Fruit fly (Drosophila melanogaster): ENCODE results near the gene deltaCOP.

Gene deltaCOP

dm6 chrX:1823883-1824609 is 37.5 kb downstream of the deltaCOP start:
- TF ChIP-seq Jra (GFP tag; optimal IDR thresholded peaks at IDR 0.05) (peak; percentile 34), N (GFP tag; optimal IDR thresholded peaks at IDR 0.05) (no peak)

dm6 chrX:1822281-1822680 is 39.3 kb downstream of the deltaCOP start, which contains the start of gene CG14811:
CG14811 (minus strand) TSS chrX:1822381.
- no peak for TF ChIP-seq CG32264 (GFP tag; optimal IDR thresholded peaks at IDR 0.05)
- no peak for TF ChIP-seq dsf (GFP tag; optimal IDR thresholded peaks at IDR 0.05; ENCODE audit: borderline replicate concordance)
- TF ChIP-seq psq (GFP tag; optimal IDR thresholded peaks at IDR 0.05): no peak
- no peak for TF ChIP-seq dmrt93B (GFP tag; optimal IDR thresholded peaks at IDR 0.05)
- no peak for TF ChIP-seq HLH106 (tag; optimal IDR thresholded peaks at IDR 0.05)
- TF ChIP-seq Mio (GFP tag; optimal IDR thresholded peaks at IDR 0.05): no peak

dm6 chrX:1821039-1821438 is 40.6 kb downstream of the deltaCOP start:
- TF ChIP-seq rgr (GFP tag; optimal IDR thresholded peaks at IDR 0.05) (no peak), Hr83 (GFP tag; optimal IDR thresholded peaks at IDR 0.05; ENCODE audit: poor library complexity, severe bottlenecking) (no peak), pan (optimal IDR thresholded peaks at IDR 0.05) (no peak), brk (GFP tag; optimal IDR thresholded peaks at IDR 0.05) (no peak), Jra (GFP tag; optimal IDR thresholded peaks at IDR 0.05) (no peak), Rel (GFP tag; optimal IDR thresholded peaks at IDR 0.05) (no peak), Rel (tag; optimal IDR thresholded peaks at IDR 0.05) (no peak), psq (GFP tag; optimal IDR thresholded peaks at IDR 0.05) (no peak), tai (GFP tag; optimal IDR thresholded peaks at IDR 0.05) (no peak), dsf (GFP tag; optimal IDR thresholded peaks at IDR 0.05; ENCODE audit: borderline replicate concordance) (no peak), Vsx2 (GFP tag; optimal IDR thresholded peaks at IDR 0.05; ENCODE audit: partially characterized antibody) (no peak), fru (GFP tag; optimal IDR thresholded peaks at IDR 0.05) (no peak), h (GFP tag; optimal IDR thresholded peaks at IDR 0.05) (no peak), Myc (optimal IDR thresholded peaks at IDR 0.05) (no peak), HLH106 (tag; optimal IDR thresholded peaks at IDR 0.05) (no peak)

- TF ChIP-seq pan (optimal IDR thresholded peaks at IDR 0.05) (no peak), foxo (GFP tag; optimal IDR thresholded peaks at IDR 0.05) (no peak), fru (GFP tag; optimal IDR thresholded peaks at IDR 0.05) (no peak), rgr (GFP tag; optimal IDR thresholded peaks at IDR 0.05) (no peak), br (GFP tag; optimal IDR thresholded peaks at IDR 0.05) (no peak), Myc (optimal IDR thresholded peaks at IDR 0.05) (no peak), Mio (GFP tag; optimal IDR thresholded peaks at IDR 0.05) (no peak), woc (GFP tag; optimal IDR thresholded peaks at IDR 0.05) (no peak), N (GFP tag; optimal IDR thresholded peaks at IDR 0.05) (no peak), psq (GFP tag; optimal IDR thresholded peaks at IDR 0.05) (no peak), Jra (GFP tag; optimal IDR thresholded peaks at IDR 0.05) (no peak), Dfd (GFP tag; optimal IDR thresholded peaks at IDR 0.05) (no peak), Sp1 (GFP tag; optimal IDR thresholded peaks at IDR 0.05) (no peak), Abd-B (GFP tag; optimal IDR thresholded peaks at IDR 0.05) (no peak)
These were observed 41.3 kb downstream of the deltaCOP start, which contains the start of gene CG14810 for dm6 chrX:1820241-1820640. CG14810 (minus strand) TSS chrX:1820341.

dm6 chrX:1819026-1819425 is 42.6 kb downstream of the deltaCOP start:
- TF ChIP-seq HLH106 (tag; optimal IDR thresholded peaks at IDR 0.05): no peak
- TF ChIP-seq lola (GFP tag; optimal IDR thresholded peaks at IDR 0.05): no peak
- TF ChIP-seq dsf (GFP tag; optimal IDR thresholded peaks at IDR 0.05; ENCODE audit: borderline replicate concordance): no peak
- no peak for TF ChIP-seq br (GFP tag; optimal IDR thresholded peaks at IDR 0.05)
- no peak for TF ChIP-seq Vsx2 (GFP tag; optimal IDR thresholded peaks at IDR 0.05; ENCODE audit: partially characterized antibody)
- TF ChIP-seq CrebA (GFP tag; optimal IDR thresholded peaks at IDR 0.05; ENCODE audit: borderline replicate concordance): no peak
- TF ChIP-seq CG9705 (GFP tag; optimal IDR thresholded peaks at IDR 0.05): no peak
- TF ChIP-seq Myc (optimal IDR thresholded peaks at IDR 0.05): no peak
- TF ChIP-seq OdsH (GFP tag; optimal IDR thresholded peaks at IDR 0.05): no peak
- TF ChIP-seq pan (optimal IDR thresholded peaks at IDR 0.05): no peak
- no peak for TF ChIP-seq N (GFP tag; optimal IDR thresholded peaks at IDR 0.05)
- no peak for TF ChIP-seq usp (GFP tag; optimal IDR thresholded peaks at IDR 0.05)

Measured in whole organism, wandering third instar larva.